Fruit fly (Drosophila melanogaster): ENCODE results near the gene mRpL14.

The mRpL14 gene

DNA sequence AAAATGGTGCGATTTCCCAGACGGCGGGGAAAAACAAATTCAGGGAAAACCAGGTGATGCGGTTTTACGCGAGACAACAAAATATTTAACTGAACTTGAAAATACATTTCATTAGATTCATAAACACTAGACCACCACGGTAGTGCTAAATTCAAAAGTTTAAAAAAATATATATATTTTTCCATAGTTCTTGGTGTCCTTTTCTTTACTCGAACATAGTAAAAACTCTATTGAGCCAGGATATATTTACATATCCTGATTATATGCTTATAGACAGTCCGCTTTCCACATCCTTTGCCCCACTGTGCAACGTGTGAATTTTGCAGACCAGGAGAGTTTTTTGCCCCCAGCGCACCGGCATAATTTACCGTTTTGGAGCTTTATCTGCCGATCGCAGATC is 21.0 kb upstream of the mRpL14 start (continued):
- TF ChIP-seq CG11294 (GFP tag; IDR thresholded peaks at IDR 0.05): peak; percentile 47; the same call in 1 of the 2 replicates
- TF ChIP-seq CG3032 (tag; optimal IDR thresholded peaks at IDR 0.05): peak; percentile 14
- no peak for TF ChIP-seq Ets96B (tag; optimal IDR thresholded peaks at IDR 0.05)
- peak; percentile 93 for TF ChIP-seq Eip78C (GFP tag)
- TF ChIP-seq CG8119 (GFP tag; IDR thresholded peaks at IDR 0.05): peak; percentile 89
- TF ChIP-seq net (GFP tag; optimal IDR thresholded peaks at IDR 0.05): peak; percentile 64
- TF ChIP-seq CG11762 (GFP tag; optimal IDR thresholded peaks at IDR 0.05; ENCODE audit: insufficient read depth): peak; percentile 65
- peak; percentile 57 for TF ChIP-seq cyc (GFP tag; optimal IDR thresholded peaks at IDR 0.05)
- peak; percentile 68 for TF ChIP-seq CG10631 (GFP tag; optimal IDR thresholded peaks at IDR 0.05)
- TF ChIP-seq fd85E (GFP tag; optimal IDR thresholded peaks at IDR 0.05): no peak
- TF ChIP-seq Smox (GFP tag; optimal IDR thresholded peaks at IDR 0.05): peak; percentile 72
- peak; percentile 78 for TF ChIP-seq CG4318 (GFP tag; optimal IDR thresholded peaks at IDR 0.05)
- TF ChIP-seq CG32006 (GFP tag; optimal IDR thresholded peaks at IDR 0.05): peak; percentile 90
- peak; percentile 76 for TF ChIP-seq esn (GFP tag; optimal IDR thresholded peaks at IDR 0.05)
- TF ChIP-seq CG34406 (GFP tag; optimal IDR thresholded peaks at IDR 0.05): peak; percentile 72
- TF ChIP-seq Hr38 (GFP tag; optimal IDR thresholded peaks at IDR 0.05): no peak
- TF ChIP-seq CG6854 (GFP tag; optimal IDR thresholded peaks at IDR 0.05): no peak
- peak; percentile 34 for TF ChIP-seq spab (GFP tag; optimal IDR thresholded peaks at IDR 0.05)
- peak; percentile 73 for TF ChIP-seq lz (GFP tag; optimal IDR thresholded peaks at IDR 0.05)
- TF ChIP-seq CG6808 (GFP tag; optimal IDR thresholded peaks at IDR 0.05): peak; percentile 22
- TF ChIP-seq CG1621 (tag; optimal IDR thresholded peaks at IDR 0.05): no peak

DNA sequence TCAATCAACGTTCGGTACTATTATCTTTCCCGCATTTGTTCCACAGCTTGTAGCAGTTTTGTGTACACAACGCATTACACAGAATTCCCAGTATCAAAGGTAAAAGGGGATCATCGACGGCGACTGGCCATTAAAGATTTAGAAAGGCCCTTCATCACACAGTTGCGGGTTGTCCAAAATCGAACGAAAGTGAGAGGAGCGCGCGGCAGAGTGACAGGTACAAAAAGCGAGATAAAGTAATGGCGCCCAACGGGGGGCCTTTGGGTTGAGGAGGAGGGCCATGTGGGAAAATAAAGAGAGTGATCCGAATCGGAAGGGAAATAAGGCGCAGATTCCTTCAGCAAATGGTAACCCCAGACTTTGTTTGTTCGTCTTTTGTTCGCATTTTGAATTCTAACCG is 19.3 kb upstream of the mRpL14 start:
- TF ChIP-seq Blimp-1 (GFP tag; optimal IDR thresholded peaks at IDR 0.05) (peak; percentile 75), CG11902 (GFP tag; optimal IDR thresholded peaks at IDR 0.05) (no peak), CG32006 (GFP tag; optimal IDR thresholded peaks at IDR 0.05) (no peak), Ets96B (tag; optimal IDR thresholded peaks at IDR 0.05) (no peak), CG6276 (GFP tag; optimal IDR thresholded peaks at IDR 0.05) (no peak), spab (GFP tag; optimal IDR thresholded peaks at IDR 0.05) (no peak)

DNA sequence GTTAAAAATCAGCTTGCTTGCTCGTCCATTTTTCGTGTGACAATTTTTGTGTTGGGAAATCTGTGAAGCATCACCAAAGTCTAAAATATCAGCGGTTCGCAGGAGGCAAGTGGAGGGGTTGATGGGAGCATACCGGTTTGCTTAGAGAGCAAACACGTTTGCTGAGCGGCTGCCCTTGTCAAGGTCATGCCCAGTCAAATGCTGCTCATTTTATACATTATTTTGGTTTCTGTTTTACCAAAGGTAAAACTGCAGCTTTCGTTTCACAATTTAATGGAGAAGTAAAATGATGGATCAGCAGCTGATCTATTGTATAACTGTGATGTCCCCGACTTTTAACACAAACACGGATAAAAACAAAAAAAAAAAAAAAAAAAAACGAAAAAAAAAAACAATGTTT is 18.0 kb upstream of the mRpL14 start:
- TF ChIP-seq Sox14 (GFP tag; optimal IDR thresholded peaks at IDR 0.05) (no peak), fd59A (GFP tag; optimal IDR thresholded peaks at IDR 0.05) (no peak), CG3032 (tag; optimal IDR thresholded peaks at IDR 0.05) (no peak), CG6854 (GFP tag; optimal IDR thresholded peaks at IDR 0.05) (no peak), CG6808 (GFP tag; optimal IDR thresholded peaks at IDR 0.05) (no peak), Hr39 (GFP tag; optimal IDR thresholded peaks at IDR 0.05) (no peak), CG8119 (GFP tag; IDR thresholded peaks at IDR 0.05) (no peak), eg (GFP tag; IDR thresholded peaks at IDR 0.05) (no peak), esn (GFP tag; optimal IDR thresholded peaks at IDR 0.05) (no peak), svp (GFP tag) (no peak), pdm3 (GFP tag; optimal IDR thresholded peaks at IDR 0.05) (no peak), Ets21C (GFP tag; optimal IDR thresholded peaks at IDR 0.05) (no peak), CG16779 (tag; optimal IDR thresholded peaks at IDR 0.05) (no peak), Hr38 (GFP tag; optimal IDR thresholded peaks at IDR 0.05) (no peak), Eip78C (GFP tag) (no peak), cyc (GFP tag; optimal IDR thresholded peaks at IDR 0.05) (no peak), Lpt (GFP tag; optimal IDR thresholded peaks at IDR 0.05) (no peak)

DNA sequence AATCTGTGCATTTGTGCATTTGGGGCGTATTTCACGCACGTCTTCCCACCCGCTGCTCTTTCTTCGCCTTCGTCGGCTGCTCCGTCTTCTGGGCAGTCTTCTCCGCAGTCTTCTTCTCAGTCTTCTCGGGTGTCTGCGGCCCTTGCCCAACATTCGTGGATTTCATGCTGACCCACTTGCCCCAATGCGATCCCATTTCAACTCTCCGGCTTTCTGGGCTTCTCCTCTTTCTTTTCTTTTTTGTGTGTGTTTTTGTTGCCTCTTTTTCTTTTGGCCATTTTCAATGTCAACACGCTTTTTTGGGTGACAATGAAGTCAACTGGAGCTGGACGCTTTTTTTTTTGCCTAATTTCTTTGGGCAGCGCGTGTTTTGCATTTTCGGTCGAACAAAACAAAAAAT is 16.5 kb upstream of the mRpL14 start:
- TF ChIP-seq Blimp-1 (GFP tag; optimal IDR thresholded peaks at IDR 0.05): peak; percentile 47
- no peak for TF ChIP-seq CG11762 (GFP tag; optimal IDR thresholded peaks at IDR 0.05; ENCODE audit: insufficient read depth)
- no peak for TF ChIP-seq esn (GFP tag; optimal IDR thresholded peaks at IDR 0.05)
- peak; percentile 38 for TF ChIP-seq Eip75B (GFP tag; optimal IDR thresholded peaks at IDR 0.05)
- no peak for TF ChIP-seq CG15336 (GFP tag; IDR thresholded peaks at IDR 0.05)
- TF ChIP-seq Met (GFP tag; optimal IDR thresholded peaks at IDR 0.05): no peak
- no peak for TF ChIP-seq CG3919 (GFP tag; optimal IDR thresholded peaks at IDR 0.05)
- peak; percentile 33 for TF ChIP-seq vri (GFP tag; optimal IDR thresholded peaks at IDR 0.05)
- TF ChIP-seq CG6163 (GFP tag; IDR thresholded peaks at IDR 0.05): peak; percentile 9; the same call in 1 of the 3 replicates
- TF ChIP-seq CG6854 (GFP tag; optimal IDR thresholded peaks at IDR 0.05): peak; percentile 74
- TF ChIP-seq svp (GFP tag): peak; percentile 41
- TF ChIP-seq Eip78C (GFP tag): peak; percentile 24
- TF ChIP-seq cyc (GFP tag; optimal IDR thresholded peaks at IDR 0.05): no peak
- no peak for TF ChIP-seq CG9139 (GFP tag; optimal IDR thresholded peaks at IDR 0.05)
- no peak for TF ChIP-seq dac (GFP tag; optimal IDR thresholded peaks at IDR 0.05)
